Worm (Caenorhabditis elegans) whole organism, L2 larva: ENCODE results near the gene T25B2.1.
A peak's percentile ranks its signal among the peaks of the same experiment; 100 is the strongest.

Experiments
- C34F6.9 ChIP-seq: fragments of 150-350 bp; optimal IDR thresholded peaks from 2 replicates; lab custom pipeline; 2014; ENCODE audit warnings: missing biosample characterization, missing genetic modification characterization
- F13H6.1 ChIP-seq: sonication (generic microtip); optimal IDR thresholded peaks from 2 replicates; lab custom pipeline; 2016; ENCODE audit warnings: missing genetic modification characterization, missing compliant biosample characterization
- R02D3.7 ChIP-seq: fragments of 150-350 bp; optimal IDR thresholded peaks from 2 replicates; lab custom pipeline; 2014; ENCODE audit warnings: missing biosample characterization, missing genetic modification characterization
- ZK546.5 ChIP-seq: sonication (generic microtip); optimal IDR thresholded peaks from 2 replicates; lab custom pipeline; 2017; ENCODE audit warnings: missing biosample characterization, missing genetic modification characterization
- alr-1 ChIP-seq: fragments of 150-350 bp; optimal IDR thresholded peaks from 2 replicates; lab custom pipeline; 2014; ENCODE audit warnings: missing biosample characterization, missing genetic modification characterization
- ama-1 ChIP-seq: fragments of 150-350 bp; optimal IDR thresholded peaks from 2 replicates; lab custom pipeline; 2018; ENCODE audit warnings: inconsistent platforms
- blmp-1 ChIP-seq: sonication (generic microtip); optimal IDR thresholded peaks from 2 replicates; lab custom pipeline; 2017; ENCODE audit warnings: missing genetic modification characterization, mild to moderate bottlenecking, missing compliant biosample characterization, antibody characterized with exemption, moderate library complexity; ENCODE audit not compliant: insufficient read depth
- ceh-16 ChIP-seq: fragments of 150-350 bp; optimal IDR thresholded peaks from 2 replicates; lab custom pipeline; 2014; ENCODE audit warnings: missing biosample characterization, missing genetic modification characterization
- ceh-82 ChIP-seq: fragments of 150-350 bp; optimal IDR thresholded peaks from 2 replicates; lab custom pipeline; 2014; ENCODE audit warnings: missing biosample characterization, missing genetic modification characterization
- crh-2 ChIP-seq: sonication (generic microtip); optimal IDR thresholded peaks from 2 replicates; lab custom pipeline; 2017; ENCODE audit warnings: missing biosample characterization, missing genetic modification characterization
- egl-27 ChIP-seq: sonication (generic microtip); optimal IDR thresholded peaks from 3 replicates; lab custom pipeline; 2017; ENCODE audit warnings: missing biosample characterization, missing genetic modification reagents, missing genetic modification characterization
- elt-1 ChIP-seq: fragments of 150-350 bp; optimal IDR thresholded peaks from 2 replicates; lab custom pipeline; 2014; ENCODE audit warnings: missing biosample characterization, missing genetic modification characterization
- elt-3 ChIP-seq: sonication (generic microtip); optimal IDR thresholded peaks from 2 replicates; lab custom pipeline; 2017; ENCODE audit warnings: missing biosample characterization, missing genetic modification characterization
- fos-1 ChIP-seq: fragments of 150-350 bp; optimal IDR thresholded peaks from 2 replicates; lab custom pipeline; 2014; ENCODE audit warnings: missing biosample characterization, missing genetic modification characterization
- lin-11 ChIP-seq: fragments of 150-350 bp; sonication (generic microtip); optimal IDR thresholded peaks from 2 replicates; lab custom pipeline; 2014; ENCODE audit warnings: missing biosample characterization, missing genetic modification characterization, inconsistent platforms, mixed read lengths
- lin-13 ChIP-seq: fragments of 150-350 bp; optimal IDR thresholded peaks from 2 replicates; lab custom pipeline; 2014; ENCODE audit warnings: missing biosample characterization, missing genetic modification reagents, missing genetic modification characterization
- lin-39 ChIP-seq: fragments of 150-350 bp; optimal IDR thresholded peaks from 2 replicates; lab custom pipeline; 2014; ENCODE audit warnings: missing biosample characterization, missing genetic modification reagents, missing genetic modification characterization
- lsy-2 ChIP-seq, 2 experiments: fragments of 150-350 bp in 1 of 2; sonication (generic microtip) in 1 of 2; optimal IDR thresholded peaks; 2 replicates each; lab custom pipeline; 2014 to 2017; ENCODE audit warnings: missing biosample characterization in 2 of 2, missing genetic modification characterization in 2 of 2
- mab-5 ChIP-seq: fragments of 150-350 bp; optimal IDR thresholded peaks from 2 replicates; lab custom pipeline; 2014; ENCODE audit warnings: missing biosample characterization, missing genetic modification characterization
- mdl-1 ChIP-seq, 2 experiments: fragments of 150-350 bp in 1 of 2; sonication (generic microtip) in 1 of 2; optimal IDR thresholded peaks; 2 replicates each; lab custom pipeline; 2017; ENCODE audit warnings: missing biosample characterization in 2 of 2, missing genetic modification characterization in 2 of 2
- nhr-10 ChIP-seq: sonication (generic microtip); optimal IDR thresholded peaks from 2 replicates; lab custom pipeline; 2017; ENCODE audit warnings: missing biosample characterization, missing genetic modification characterization
- nhr-11 ChIP-seq: fragments of 150-350 bp; optimal IDR thresholded peaks from 2 replicates; lab custom pipeline; 2014; ENCODE audit warnings: missing biosample characterization, missing genetic modification characterization
- nhr-12 ChIP-seq: fragments of 150-350 bp; optimal IDR thresholded peaks from 2 replicates; lab custom pipeline; 2014; ENCODE audit warnings: missing biosample characterization, missing genetic modification characterization
- nhr-129 ChIP-seq: fragments of 150-350 bp; optimal IDR thresholded peaks from 2 replicates; lab custom pipeline; 2014; ENCODE audit warnings: missing biosample characterization, missing genetic modification characterization
- nhr-21 ChIP-seq: fragments of 150-350 bp; optimal IDR thresholded peaks from 2 replicates; lab custom pipeline; 2014; ENCODE audit warnings: missing biosample characterization, missing genetic modification characterization
- nhr-237 ChIP-seq: fragments of 150-350 bp; optimal IDR thresholded peaks from 2 replicates; lab custom pipeline; 2014; ENCODE audit warnings: missing biosample characterization, missing genetic modification characterization
- nhr-25 ChIP-seq: fragments of 150-350 bp; sonication (generic microtip); optimal IDR thresholded peaks from 3 replicates; lab custom pipeline; 2014; ENCODE audit warnings: missing biosample characterization, missing genetic modification characterization
- nhr-6 ChIP-seq: fragments of 150-350 bp; optimal IDR thresholded peaks from 2 replicates; lab custom pipeline; 2014; ENCODE audit warnings: missing biosample characterization, missing genetic modification characterization
- skn-1 ChIP-seq: sonication (generic microtip); optimal IDR thresholded peaks from 2 replicates; lab custom pipeline; 2017; ENCODE audit warnings: missing biosample characterization, missing genetic modification characterization
- sma-3 ChIP-seq: sonication (generic microtip); optimal IDR thresholded peaks from 2 replicates; lab custom pipeline; 2016; ENCODE audit warnings: missing genetic modification reagents, missing genetic modification characterization, missing compliant biosample characterization
- sma-9 ChIP-seq, 2 experiments: fragments of 150-350 bp in 1 of 2; sonication (generic microtip) in 1 of 2; optimal IDR thresholded peaks; 2 replicates each; lab custom pipeline; 2014 to 2016; ENCODE audit warnings: missing genetic modification characterization in 2 of 2, mild to moderate bottlenecking in 1 of 2, missing biosample characterization in 1 of 2, missing compliant biosample characterization in 1 of 2, missing genetic modification reagents in 1 of 2, moderate library complexity in 1 of 2
- snpc-4 ChIP-seq: fragments of 150-350 bp; optimal IDR thresholded peaks from 2 replicates; lab custom pipeline; 2014; ENCODE audit warnings: missing biosample characterization, missing genetic modification characterization
- unc-39 ChIP-seq: fragments of 150-350 bp; optimal IDR thresholded peaks from 2 replicates; lab custom pipeline; 2014; ENCODE audit warnings: missing biosample characterization, missing genetic modification characterization
- unc-62 ChIP-seq: fragments of 150-350 bp; optimal IDR thresholded peaks from 2 replicates; lab custom pipeline; 2014; ENCODE audit warnings: missing biosample characterization, missing genetic modification reagents, missing genetic modification characterization
- zag-1 ChIP-seq: fragments of 150-350 bp; optimal IDR thresholded peaks from 2 replicates; lab custom pipeline; 2014; ENCODE audit warnings: missing biosample characterization, missing genetic modification characterization
- ztf-1 ChIP-seq: fragments of 200-800 bp; sonication (Bioruptor generic); conservative IDR thresholded peaks from 2 replicates; pipeline ENCODE4 v1.3.6; 2022; ENCODE audit warnings: missing genetic modification characterization, missing compliant biosample characterization
- ztf-4 ChIP-seq: fragments of 150-350 bp; optimal IDR thresholded peaks from 2 replicates; lab custom pipeline; 2014; ENCODE audit warnings: missing biosample characterization, missing genetic modification characterization

Gene T25B2.1

DNA sequence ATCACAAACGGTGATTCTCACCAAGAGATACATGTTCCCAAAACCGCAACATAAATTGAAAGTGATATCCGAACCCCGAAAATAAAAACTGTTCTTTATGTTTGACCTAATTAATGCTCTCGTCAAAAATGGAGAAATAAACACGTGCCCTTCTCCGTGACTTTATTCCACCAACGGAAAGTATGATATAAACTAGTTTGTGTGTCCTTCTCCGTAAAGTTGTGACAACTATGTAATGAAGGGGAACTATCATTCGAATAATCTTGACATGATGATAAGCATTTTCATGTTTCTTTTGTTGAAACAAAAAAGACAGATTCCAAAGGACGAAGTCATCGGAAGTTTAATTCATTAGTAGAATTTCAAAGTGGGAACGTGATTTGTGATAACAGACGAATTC lies 27.8 kb downstream of the T25B2.1 start:
- TF ChIP-seq fos-1 (tag; lab: Kevin White, UChicago) (peak; percentile 32), lin-13 (no peak), sma-9 (GFP tag; optimal IDR thresholded peaks at IDR 0.05; lab: Kevin White, UChicago) (peak; percentile 66), sma-9 (tag; optimal IDR thresholded peaks at IDR 0.05; lab: Kevin White, UChicago) (no peak), ZK546.5 (tag; lab: Kevin White, UChicago) (no peak), sma-3 (peak; percentile 79), alr-1 (no peak), unc-39 (tag; lab: Kevin White, UChicago) (no peak), nhr-11 (tag; lab: Kevin White, UChicago) (no peak), crh-2 (tag; lab: Kevin White, UChicago) (peak; percentile 1), ceh-16 (no peak), nhr-6 (peak; percentile 0), lsy-2 (tag; optimal IDR thresholded peaks at IDR 0.05; lab: Kevin White, UChicago) (peak in 1 of 2 experiments; percentile 57), nhr-129 (tag; lab: Kevin White, UChicago) (peak; percentile 56), mdl-1 (tag; optimal IDR thresholded peaks at IDR 0.05; lab: Kevin White, UChicago) (peak in 1 of 2 experiments; percentile 30), nhr-25 (peak; percentile 56), egl-27 (peak; percentile 18), blmp-1 (peak; percentile 57), nhr-21 (tag; lab: Kevin White, UChicago) (peak; percentile 80)

DNA sequence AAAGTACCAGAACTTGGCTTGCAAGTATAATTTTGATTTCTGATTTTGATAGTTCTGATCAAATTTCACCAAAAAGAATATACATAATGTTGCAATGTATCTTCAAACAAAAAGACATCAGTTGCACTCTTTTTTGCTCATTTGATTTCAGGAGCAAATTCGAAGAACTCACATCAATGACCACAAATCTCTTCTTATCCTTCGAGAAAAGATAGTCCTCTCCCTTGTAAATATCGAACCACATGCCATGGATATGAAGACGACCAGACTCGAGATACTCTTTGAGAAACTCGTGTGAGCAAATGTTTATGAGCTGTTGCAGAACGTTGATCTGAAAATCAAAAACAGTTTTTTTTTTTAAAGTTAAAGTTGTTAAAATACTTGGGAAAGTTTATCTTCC lies 29.1 kb downstream of the T25B2.1 start:
- TF ChIP-seq C34F6.9 (tag; lab: Kevin White, UChicago) (peak; percentile 8), lin-11 (no peak), nhr-25 (no peak), nhr-10 (no peak), nhr-129 (tag; lab: Kevin White, UChicago) (peak; percentile 64), lsy-2 (tag; optimal IDR thresholded peaks at IDR 0.05; lab: Kevin White, UChicago) (peak in 1 of 2 experiments; percentile 27), elt-1 (tag; lab: Kevin White, UChicago) (no peak), fos-1 (tag; lab: Kevin White, UChicago) (no peak), F13H6.1 (tag; lab: Kevin White, UChicago) (peak; percentile 19), ztf-4 (tag; lab: Kevin White, UChicago) (peak; percentile 27)

ce11 chrX:6203315-6203714 lies 29.6 kb downstream of the T25B2.1 start:
- no peak for TF ChIP-seq nhr-129 (tag; lab: Kevin White, UChicago)
- TF ChIP-seq sma-9 (GFP tag; optimal IDR thresholded peaks at IDR 0.05; lab: Kevin White, UChicago), result peak; percentile 21
- no peak for TF ChIP-seq sma-9 (tag; optimal IDR thresholded peaks at IDR 0.05; lab: Kevin White, UChicago)
- TF ChIP-seq skn-1, result no peak
- TF ChIP-seq snpc-4 (tag; lab: Kevin White, UChicago), result no peak
- no peak for TF ChIP-seq zag-1
- TF ChIP-seq ZK546.5 (tag; lab: Kevin White, UChicago), result no peak

DNA sequence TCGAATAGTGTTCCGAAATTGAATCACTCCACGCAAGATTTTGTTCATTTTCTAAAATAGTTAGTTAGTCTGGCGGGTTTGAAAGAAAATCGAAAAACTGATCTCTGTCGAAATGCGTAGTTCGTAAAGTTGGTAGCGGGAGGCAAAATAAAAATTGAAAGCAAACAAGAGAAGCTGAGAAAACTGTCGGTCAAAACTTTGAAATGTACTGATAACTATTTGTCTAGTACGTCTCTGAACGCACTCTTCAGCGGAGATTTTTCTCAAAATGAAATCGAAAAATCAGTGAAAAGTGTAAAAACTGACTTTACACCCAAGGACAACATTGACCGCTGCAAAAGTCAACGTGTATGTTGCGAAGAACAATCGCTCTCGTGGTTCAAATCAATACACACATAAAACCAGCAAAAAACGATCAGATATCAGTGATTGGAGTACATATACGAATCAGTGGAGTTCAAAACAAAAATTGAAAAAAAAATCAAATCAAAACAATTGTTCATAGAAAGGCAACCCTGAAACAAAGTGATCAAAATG lies 31.0 kb downstream of the T25B2.1 start, which contains the start of gene bca-1:
TSS of gene bca-1 (minus strand) at position 51 of the 537 bp plus-strand sequence.
- no peak for TF ChIP-seq elt-1 (tag; lab: Kevin White, UChicago)
- no peak for TF ChIP-seq mab-5 (tag; lab: Kevin White, UChicago)
- peak; percentile 79 for TF ChIP-seq nhr-129 (tag; lab: Kevin White, UChicago)
- no peak for TF ChIP-seq ztf-1 (GFP tag; lab: Robert Waterston, UW)
- peak; percentile 59 for TF ChIP-seq crh-2 (tag; lab: Kevin White, UChicago)
- TF ChIP-seq blmp-1, result peak; percentile 88
- TF ChIP-seq ama-1, result peak; percentile 12
- TF ChIP-seq nhr-237, result no peak
- no peak for TF ChIP-seq lin-13
- peak; percentile 27 for TF ChIP-seq nhr-21 (tag; lab: Kevin White, UChicago)
- TF ChIP-seq nhr-25, result peak; percentile 69
- peak; percentile 26 for TF ChIP-seq nhr-6
- TF ChIP-seq sma-9 (GFP tag; optimal IDR thresholded peaks at IDR 0.05; lab: Kevin White, UChicago), result peak; percentile 80
- no peak for TF ChIP-seq sma-9 (tag; optimal IDR thresholded peaks at IDR 0.05; lab: Kevin White, UChicago)
- peak; percentile 39 for TF ChIP-seq C34F6.9 (tag; lab: Kevin White, UChicago)
- peak; percentile 27 for TF ChIP-seq F13H6.1 (tag; lab: Kevin White, UChicago)
- peak; percentile 31 for TF ChIP-seq fos-1 (tag; lab: Kevin White, UChicago)
- TF ChIP-seq lsy-2 (tag; optimal IDR thresholded peaks at IDR 0.05; lab: Kevin White, UChicago), result peak in 1 of 2 experiments; percentile 48

ce11 chrX:6205325-6205724 lies 31.6 kb downstream of the T25B2.1 start:
- TF ChIP-seq mdl-1 (tag; optimal IDR thresholded peaks at IDR 0.05; lab: Kevin White, UChicago) (no peak), unc-62 (GFP tag; lab: Kevin White, UChicago) (no peak), nhr-10 (no peak), R02D3.7 (tag; lab: Kevin White, UChicago) (no peak), lin-39 (no peak), mab-5 (tag; lab: Kevin White, UChicago) (no peak), alr-1 (no peak), nhr-6 (no peak), nhr-12 (tag; lab: Kevin White, UChicago) (no peak), ceh-82 (tag; lab: Kevin White, UChicago) (no peak), ZK546.5 (tag; lab: Kevin White, UChicago) (no peak), zag-1 (no peak), elt-1 (tag; lab: Kevin White, UChicago) (no peak), blmp-1 (no peak), fos-1 (tag; lab: Kevin White, UChicago) (no peak), lsy-2 (tag; optimal IDR thresholded peaks at IDR 0.05; lab: Kevin White, UChicago) (no peak), elt-3 (tag; lab: Kevin White, UChicago) (no peak)
